Fruit fly (Drosophila melanogaster) whole organism: ENCODE data around the gene CG13390.

Experiments
- CG8478 ChIP-seq: fragments of >200 bp; optimal IDR thresholded peaks from 2 replicates; lab custom pipeline; 2018; ENCODE audit warnings: inconsistent platforms
- Dll ChIP-seq: fragments of >200 bp; optimal IDR thresholded peaks from 2 replicates; lab custom pipeline; 2017
- EcR ChIP-seq, 2 experiments: fragments of >200 bp; optimal IDR thresholded peaks; 2 replicates each; lab custom pipeline; 2017; ENCODE audit warnings: missing biosample characterization in 2 of 2, missing genetic modification characterization in 2 of 2, missing genetic modification reagents in 2 of 2
- pan ChIP-seq: fragments of >200 bp; optimal IDR thresholded peaks from 2 replicates; lab custom pipeline; 2017
- psq ChIP-seq: fragments of >200 bp; optimal IDR thresholded peaks from 2 replicates; lab custom pipeline; 2017
- usp ChIP-seq: fragments of >200 bp; optimal IDR thresholded peaks from 2 replicates; lab custom pipeline; 2017; ENCODE audit warnings: missing biosample characterization, missing genetic modification characterization, mixed read lengths

Gene CG13390

dm6 chr2L:8350560-8351171, 25.9 kb downstream of the CG13390 start:
- TF ChIP-seq Dll (no peak), pan (lab: Kevin White, UChicago) (no peak), EcR (GFP tag; optimal IDR thresholded peaks at IDR 0.05; lab: Kevin White, UChicago) (no peak), CG8478 (lab: Kevin White, UChicago) (no peak), usp (no peak), psq (lab: Kevin White, UChicago) (no peak)

DNA sequence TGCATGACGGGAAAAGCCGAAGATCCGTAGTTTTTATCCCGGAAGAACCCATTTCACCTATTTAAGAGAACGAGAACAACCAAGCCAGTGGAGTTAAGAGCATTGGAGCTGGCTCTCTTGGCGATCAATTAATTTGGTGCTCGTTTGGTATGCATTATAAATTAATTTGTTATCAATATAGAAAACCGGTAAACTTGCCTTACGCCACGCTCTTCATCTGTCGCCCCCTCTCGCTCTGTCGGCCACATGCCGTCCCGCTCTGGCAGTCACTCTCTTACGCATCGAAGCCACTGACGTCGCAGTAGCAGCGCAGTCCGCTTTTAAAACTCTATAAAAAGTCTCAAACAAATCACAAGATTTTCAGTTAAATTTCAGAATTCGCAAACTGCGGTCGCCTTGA, 30.3 kb downstream of the CG13390 start, which contains the start of gene CG7778:
Gene CG7778, plus strand, starts transcription at position 361 of the 400 bp plus-strand sequence.
- TF ChIP-seq psq (lab: Kevin White, UChicago) (no peak), EcR (GFP tag; optimal IDR thresholded peaks at IDR 0.05; lab: Kevin White, UChicago) (no peak), usp (no peak), CG8478 (lab: Kevin White, UChicago) (no peak), pan (lab: Kevin White, UChicago) (no peak), Dll (no peak)

- no peak for TF ChIP-seq CG8478 (lab: Kevin White, UChicago)
- TF ChIP-seq psq (lab: Kevin White, UChicago) = no peak
- TF ChIP-seq pan (lab: Kevin White, UChicago) = no peak
- no peak for TF ChIP-seq Dll
- TF ChIP-seq EcR (GFP tag; optimal IDR thresholded peaks at IDR 0.05; lab: Kevin White, UChicago) = no peak
- no peak for TF ChIP-seq usp
These were observed 32.1 kb downstream of the CG13390 start for dm6 chr2L:8344536-8344935.

dm6 chr2L:8342395-8342794, 34.2 kb downstream of the CG13390 start, which contains the start of gene CG14273:
Gene CG14273, plus strand, starts transcription at chr2L:8342695.
- TF ChIP-seq usp (no peak), Dll (no peak), EcR (GFP tag; optimal IDR thresholded peaks at IDR 0.05; lab: Kevin White, UChicago) (no peak), psq (lab: Kevin White, UChicago) (no peak), pan (lab: Kevin White, UChicago) (no peak), CG8478 (lab: Kevin White, UChicago) (no peak)

dm6 chr2L:8339751-8340349, 36.7 kb downstream of the CG13390 start:
- no peak for TF ChIP-seq pan (lab: Kevin White, UChicago)
- no peak for TF ChIP-seq usp
- no peak for TF ChIP-seq psq (lab: Kevin White, UChicago)
- no peak for TF ChIP-seq Dll
- TF ChIP-seq CG8478 (lab: Kevin White, UChicago) = no peak
- TF ChIP-seq EcR (GFP tag; optimal IDR thresholded peaks at IDR 0.05; lab: Kevin White, UChicago) = no peak

dm6 chr2L:8338039-8338438, 38.6 kb downstream of the CG13390 start, which contains the start of gene witty:
Gene witty, plus strand, starts transcription at chr2L:8338287.
- no peak for TF ChIP-seq Dll
- no peak for TF ChIP-seq EcR (GFP tag; optimal IDR thresholded peaks at IDR 0.05; lab: Kevin White, UChicago)
- TF ChIP-seq psq (lab: Kevin White, UChicago) = no peak
- TF ChIP-seq pan (lab: Kevin White, UChicago) = no peak
- no peak for TF ChIP-seq CG8478 (lab: Kevin White, UChicago)
- no peak for TF ChIP-seq usp

DNA sequence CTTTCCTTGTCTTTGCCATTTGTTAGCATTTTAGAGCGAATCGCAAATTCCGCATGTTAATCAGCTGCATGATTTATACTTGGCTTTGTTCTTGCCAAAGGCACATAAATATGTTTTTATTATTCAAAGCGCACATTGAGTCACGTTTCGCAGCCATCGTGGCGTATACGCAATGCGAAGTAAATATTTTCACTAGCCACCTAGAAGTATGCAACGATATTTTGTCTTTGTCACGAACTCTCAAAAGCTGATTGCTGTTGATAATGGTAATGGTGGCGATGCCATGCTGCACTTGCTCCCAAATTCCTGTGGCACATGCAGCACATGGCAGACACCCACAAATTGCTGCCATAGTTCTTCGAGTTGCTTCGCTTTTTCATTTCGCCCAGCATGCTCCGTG, 41.9 kb downstream of the CG13390 start:
- TF ChIP-seq pan (lab: Kevin White, UChicago) (no peak), psq (lab: Kevin White, UChicago) (no peak)

DNA sequence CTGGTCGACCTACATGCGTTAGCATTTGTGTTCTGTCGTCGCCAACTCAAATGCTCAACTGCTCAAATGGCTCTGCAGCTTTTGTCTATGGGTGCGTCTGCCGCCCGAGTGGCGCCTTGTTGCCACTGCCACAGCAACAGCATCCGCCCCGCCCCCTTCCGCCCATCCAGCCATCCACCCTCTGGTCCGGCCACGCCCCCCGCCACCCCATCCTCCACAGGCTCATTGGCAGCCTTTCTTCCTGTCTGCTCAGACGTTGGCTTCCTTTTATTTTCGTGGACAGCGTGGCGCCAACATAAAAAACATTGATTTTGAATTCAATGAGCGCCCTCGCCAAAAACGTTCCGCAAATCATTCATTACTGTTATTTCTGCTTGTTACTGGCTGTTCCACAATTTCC, 43.0 kb downstream of the CG13390 start:
- TF ChIP-seq Dll = no peak
- no peak for TF ChIP-seq usp
- TF ChIP-seq EcR (GFP tag; optimal IDR thresholded peaks at IDR 0.05; lab: Kevin White, UChicago) = no peak

dm6 chr2L:8333185-8333584, 43.4 kb downstream of the CG13390 start:
- TF ChIP-seq pan (lab: Kevin White, UChicago) (no peak), EcR (GFP tag; optimal IDR thresholded peaks at IDR 0.05; lab: Kevin White, UChicago) (no peak), psq (lab: Kevin White, UChicago) (no peak), usp (no peak), Dll (no peak), CG8478 (lab: Kevin White, UChicago) (no peak)

dm6 chr2L:8328526-8329097, 48.0 kb downstream of the CG13390 start:
- TF ChIP-seq EcR (GFP tag; optimal IDR thresholded peaks at IDR 0.05; lab: Kevin White, UChicago) = no peak
- no peak for TF ChIP-seq usp
- no peak for TF ChIP-seq psq (lab: Kevin White, UChicago)
- TF ChIP-seq pan (lab: Kevin White, UChicago) = no peak
- no peak for TF ChIP-seq CG8478 (lab: Kevin White, UChicago)
- TF ChIP-seq Dll = no peak

- no peak for TF ChIP-seq Dll
- no peak for TF ChIP-seq CG8478 (lab: Kevin White, UChicago)
- no peak for TF ChIP-seq pan (lab: Kevin White, UChicago)
These were observed 48.7 kb downstream of the CG13390 start for dm6 chr2L:8327783-8328327.

- no peak for TF ChIP-seq usp
- no peak for TF ChIP-seq Dll
- no peak for TF ChIP-seq EcR (GFP tag; optimal IDR thresholded peaks at IDR 0.05; lab: Kevin White, UChicago)
- no peak for TF ChIP-seq psq (lab: Kevin White, UChicago)
- TF ChIP-seq CG8478 (lab: Kevin White, UChicago) = no peak
- TF ChIP-seq pan (lab: Kevin White, UChicago) = no peak
These were observed 49.4 kb downstream of the CG13390 start, which contains the start of gene CG14275 for dm6 chr2L:8327272-8327555. Gene CG14275, plus strand, starts transcription at chr2L:8327456.
